2 worm cellular contexts compared by ENCODE assay signal in the genomic region with DNA sequence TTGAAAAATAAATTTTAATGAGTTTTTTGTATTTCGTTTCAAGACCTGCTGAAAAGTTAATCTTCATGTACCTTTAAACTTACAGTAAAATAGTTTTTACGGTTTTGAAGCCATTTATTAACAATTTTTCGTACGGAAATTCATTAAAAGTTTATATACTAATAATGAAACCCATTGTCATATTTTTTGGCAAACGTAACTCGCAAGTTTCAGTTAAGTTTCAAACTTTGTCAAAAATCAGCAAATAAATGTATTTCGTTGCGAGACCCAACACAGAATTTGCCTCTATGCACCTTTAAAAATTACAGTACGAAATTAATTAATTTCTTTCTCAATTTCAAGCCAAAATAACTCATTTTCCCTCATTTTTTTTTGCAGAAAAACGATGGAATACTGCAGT.
A peak's percentile ranks its signal among the peaks of the same experiment; 100 is the strongest.
TF ChIP-seq lines count a peak whose summit lies in the region.

TSS of gene jtr-1 (plus strand) at position 327 of the 400 bp plus-strand sequence.

TF ChIP-seq in whole organism, L4 larva, 104 proteins besides CTCF, POLR2A, EP300 and RAD21:
- peak; percentile 62 for TF ChIP-seq F49E8.2 (tag; optimal IDR thresholded peaks at IDR 0.05; lab: Kevin White, UChicago; ENCODE audit: borderline replicate concordance)
- no peak for TF ChIP-seq nhr-237 (tag; optimal IDR thresholded peaks at IDR 0.05; lab: Kevin White, UChicago)

TF ChIP-seq in whole organism, young adult, 124 proteins besides CTCF, POLR2A, EP300 and RAD21:
- peak; percentile 95 for TF ChIP-seq lsl-1 (GFP tag; optimal IDR thresholded peaks at IDR 0.05; lab: Kevin White, UChicago)
- peak; percentile 26; the same call in 1 of the 2 replicates for TF ChIP-seq hmg-1.2 (GFP tag; IDR thresholded peaks at IDR 0.05; lab: Robert Waterston, UW)
- no peak for TF ChIP-seq zim-3 (tag; optimal IDR thresholded peaks at IDR 0.05; lab: Kevin White, UChicago)
- no peak for TF ChIP-seq pha-4 (tag; optimal IDR thresholded peaks at IDR 0.05; lab: Kevin White, UChicago)
- peak; percentile 93 for TF ChIP-seq F33H1.4 (GFP tag; IDR thresholded peaks at IDR 0.05; lab: Robert Waterston, UW)
- peak; percentile 72 for TF ChIP-seq madf-8 (GFP tag; conservative IDR thresholded peaks at IDR 0.05; lab: Robert Waterston, UW)
- TF ChIP-seq lin-54 (GFP tag; optimal IDR thresholded peaks at IDR 0.05; lab: Kevin White, UChicago), result peak; percentile 48
- TF ChIP-seq madf-6 (GFP tag; IDR thresholded peaks at IDR 0.05; lab: Robert Waterston, UW), result peak; percentile 81
- peak; percentile 53 for TF ChIP-seq ceh-91 (GFP tag; IDR thresholded peaks at IDR 0.05; lab: Robert Waterston, UW)
- TF ChIP-seq die-1 (tag; optimal IDR thresholded peaks at IDR 0.05; lab: Kevin White, UChicago), result no peak
- no peak for TF ChIP-seq hrde-1 (tag; optimal IDR thresholded peaks at IDR 0.05; lab: Kevin White, UChicago; ENCODE audit: borderline replicate concordance)
- peak; percentile 89 for TF ChIP-seq xnd-1 (tag; optimal IDR thresholded peaks at IDR 0.05; lab: Kevin White, UChicago)
- no peak for TF ChIP-seq somi-1 (GFP tag; optimal IDR thresholded peaks at IDR 0.05; lab: Kevin White, UChicago)
- TF ChIP-seq F37B4.10 (GFP tag; IDR thresholded peaks at IDR 0.05; lab: Robert Waterston, UW), result no peak
- TF ChIP-seq D2030.7 (GFP tag; IDR thresholded peaks at IDR 0.05; lab: Robert Waterston, UW), result peak; percentile 47; the same call in 1 of the 2 replicates

Comparison
In these comparisons a context has a peak if more than half of its experiments do, and no peak if none do; other contexts are left out.
1. Of the 7 proteins assayed by ChIP-seq in both whole organism, young adult and whole organism, L4 larva: peak only in whole organism, young adult: none; only in whole organism, L4 larva: F49E8.2; in both: none; in neither: 6.